Worm (Caenorhabditis elegans) whole organism, young adult: ENCODE results near the gene har-1.

Experiments used
- B0019.2 ChIP-seq: fragments of 200-800 bp; sonication (Bioruptor generic); conservative IDR thresholded peaks from 2 replicates; pipeline ENCODE4 v1.3.6; 2022; ENCODE audit warnings: missing genetic modification reagents, missing genetic modification characterization, missing compliant biosample characterization
- B0261.1 ChIP-seq: sonication (generic microtip); optimal IDR thresholded peaks from 2 replicates; lab custom pipeline; 2016; ENCODE audit warnings: mild to moderate bottlenecking, missing genetic modification characterization, moderate library complexity, missing compliant biosample characterization
- D2030.7 ChIP-seq: fragments of 200-800 bp; sonication (Bioruptor generic); IDR thresholded peaks from 2 replicates; pipeline ENCODE4 v1.3.6; 2022; ENCODE audit warnings: missing genetic modification reagents, missing genetic modification characterization, missing compliant biosample characterization
- F10E7.11 ChIP-seq: sonication (generic microtip); optimal IDR thresholded peaks from 2 replicates; lab custom pipeline; 2017; ENCODE audit warnings: mild to moderate bottlenecking, missing genetic modification characterization, moderate library complexity, missing compliant biosample characterization
- F37B4.10 ChIP-seq: fragments of 200-800 bp; sonication (Bioruptor generic); IDR thresholded peaks from 2 replicates; pipeline ENCODE4 v1.3.6; 2022; ENCODE audit warnings: missing genetic modification characterization, missing compliant biosample characterization
- F49E8.2 ChIP-seq: sonication (generic microtip); optimal IDR thresholded peaks from 3 replicates; lab custom pipeline; 2017; ENCODE audit warnings: missing genetic modification characterization, mild to moderate bottlenecking, missing compliant biosample characterization, antibody characterized with exemption, moderate library complexity; ENCODE audit not compliant: insufficient read depth
- F57A8.1 ChIP-seq: fragments of 200-800 bp; sonication (Bioruptor generic); optimal IDR thresholded peaks from 2 replicates; lab custom pipeline; 2018; ENCODE audit warnings: mild to moderate bottlenecking, missing genetic modification characterization, moderate library complexity, missing compliant biosample characterization
- Y56A3A.18 ChIP-seq: fragments of 200-800 bp; sonication (Bioruptor generic); IDR thresholded peaks from 2 replicates; pipeline ENCODE4 v1.3.6; 2022; ENCODE audit warnings: missing genetic modification reagents, missing genetic modification characterization, missing compliant biosample characterization
- Y67H2A.10 ChIP-seq: fragments of 200-800 bp; sonication (Bioruptor generic); conservative IDR thresholded peaks from 2 replicates; pipeline ENCODE4 v1.3.6; 2022; ENCODE audit warnings: missing genetic modification reagents, missing genetic modification characterization, missing compliant biosample characterization
- Y95B8A.8 ChIP-seq: fragments of 200-800 bp; sonication (Bioruptor generic); IDR thresholded peaks from 2 replicates; pipeline ENCODE4 v1.3.6; 2022; ENCODE audit warnings: missing genetic modification reagents, missing genetic modification characterization, missing compliant biosample characterization
- ZK185.1 ChIP-seq: sonication (generic microtip); optimal IDR thresholded peaks from 2 replicates; lab custom pipeline; 2016; ENCODE audit warnings: mild to moderate bottlenecking, missing genetic modification characterization, missing compliant biosample characterization; ENCODE audit not compliant: poor library complexity, severe bottlenecking
- aptf-3 ChIP-seq: fragments of 200-800 bp; sonication (Bioruptor generic); IDR thresholded peaks from 2 replicates; pipeline ENCODE4 v1.3.6; 2022; ENCODE audit warnings: missing genetic modification characterization, missing compliant biosample characterization
- athp-1 ChIP-seq: sonication (generic microtip); optimal IDR thresholded peaks from 2 replicates; lab custom pipeline; 2017; ENCODE audit warnings: mild to moderate bottlenecking, missing genetic modification characterization, missing compliant biosample characterization
- cebp-2 ChIP-seq: fragments of 200-800 bp; sonication (Bioruptor generic); IDR thresholded peaks from 2 replicates; pipeline ENCODE4 v1.3.6; 2022; ENCODE audit warnings: missing genetic modification characterization, missing compliant biosample characterization
- ceh-40 ChIP-seq: fragments of 200-800 bp; sonication (Bioruptor generic); IDR thresholded peaks from 2 replicates; pipeline ENCODE4 v1.3.6; 2022; ENCODE audit warnings: missing genetic modification characterization, missing compliant biosample characterization
- ceh-58 ChIP-seq: fragments of 200-800 bp; sonication (Bioruptor generic); IDR thresholded peaks from 2 replicates; pipeline ENCODE4 v1.3.6; 2022; ENCODE audit warnings: missing genetic modification characterization, missing compliant biosample characterization
- chd-7 ChIP-seq: sonication (generic microtip); optimal IDR thresholded peaks from 2 replicates; lab custom pipeline; 2016; ENCODE audit warnings: mild to moderate bottlenecking, missing genetic modification characterization, moderate library complexity, missing compliant biosample characterization
- dpl-1 ChIP-seq: fragments of 150-350 bp; optimal IDR thresholded peaks from 2 replicates; lab custom pipeline; 2014; ENCODE audit warnings: missing biosample characterization, missing genetic modification reagents, missing genetic modification characterization
- egrh-3 ChIP-seq: fragments of 200-800 bp; sonication (Bioruptor generic); IDR thresholded peaks from 2 replicates; pipeline ENCODE4 v1.3.6; 2022; ENCODE audit warnings: missing genetic modification reagents, missing genetic modification characterization, missing compliant biosample characterization
- ets-4 ChIP-seq: fragments of 200-800 bp; sonication (Bioruptor generic); optimal IDR thresholded peaks from 2 replicates; lab custom pipeline; 2018; ENCODE audit warnings: mild to moderate bottlenecking, missing genetic modification characterization, missing compliant biosample characterization
- gei-17 ChIP-seq: fragments of 200-800 bp; sonication (Bioruptor generic); optimal IDR thresholded peaks from 2 replicates; lab custom pipeline; 2018; ENCODE audit warnings: mild to moderate bottlenecking, missing genetic modification characterization, missing compliant biosample characterization
- hmg-1.2 ChIP-seq: fragments of 200-800 bp; sonication (Bioruptor generic); IDR thresholded peaks from 2 replicates; pipeline ENCODE4 v1.3.6; 2022; ENCODE audit warnings: missing genetic modification reagents, missing genetic modification characterization, missing compliant biosample characterization
- hmg-20 ChIP-seq: fragments of 200-800 bp; sonication (Bioruptor generic); IDR thresholded peaks from 2 replicates; pipeline ENCODE4 v1.3.6; 2022; ENCODE audit warnings: missing genetic modification reagents, missing genetic modification characterization, missing compliant biosample characterization
- hsf-1 ChIP-seq: fragments of 200-800 bp; sonication (Bioruptor generic); IDR thresholded peaks from 2 replicates; pipeline ENCODE4 v1.3.6; 2022; ENCODE audit warnings: missing genetic modification reagents, missing genetic modification characterization, missing compliant biosample characterization
- lin-26 ChIP-seq: fragments of 200-800 bp; sonication (Bioruptor generic); IDR thresholded peaks from 2 replicates; pipeline ENCODE4 v1.3.6; 2022; ENCODE audit warnings: missing genetic modification reagents, missing genetic modification characterization, missing compliant biosample characterization
- lin-40 ChIP-seq: sonication (generic microtip); optimal IDR thresholded peaks from 2 replicates; lab custom pipeline; 2016; ENCODE audit warnings: missing genetic modification characterization, mild to moderate bottlenecking, missing compliant biosample characterization, missing genotype, missing genetic modification reagents
- madf-8 ChIP-seq: fragments of 200-800 bp; sonication (Bioruptor generic); conservative IDR thresholded peaks from 2 replicates; pipeline ENCODE4 v1.3.6; 2022; ENCODE audit warnings: missing genetic modification reagents, missing genetic modification characterization, missing compliant biosample characterization
- mcd-1 ChIP-seq: fragments of 200-800 bp; sonication (Bioruptor generic); IDR thresholded peaks from 2 replicates; pipeline ENCODE4 v1.3.6; 2022; ENCODE audit warnings: missing genetic modification reagents, missing genetic modification characterization, missing compliant biosample characterization
- mes-4 ChIP-seq: sonication (generic microtip); optimal IDR thresholded peaks from 2 replicates; lab custom pipeline; 2016; ENCODE audit warnings: missing genotype, missing genetic modification characterization, missing compliant biosample characterization
- nfya-2 ChIP-seq: fragments of 200-800 bp; sonication (Bioruptor generic); IDR thresholded peaks from 2 replicates; pipeline ENCODE4 v1.3.6; 2022; ENCODE audit warnings: missing genetic modification reagents, missing genetic modification characterization, missing compliant biosample characterization
- nfyb-1 ChIP-seq: fragments of 200-800 bp; sonication (Bioruptor generic); IDR thresholded peaks from 2 replicates; pipeline ENCODE4 v1.3.6; 2022; ENCODE audit warnings: missing genetic modification reagents, missing genetic modification characterization, missing compliant biosample characterization
- nhr-27 ChIP-seq: fragments of 200-800 bp; sonication (Bioruptor generic); optimal IDR thresholded peaks from 2 replicates; lab custom pipeline; 2018; ENCODE audit warnings: mild to moderate bottlenecking, missing genetic modification characterization, moderate library complexity, missing compliant biosample characterization
- nhr-80 ChIP-seq: sonication (generic microtip); optimal IDR thresholded peaks from 2 replicates; lab custom pipeline; 2016; ENCODE audit warnings: missing genetic modification characterization, missing compliant biosample characterization
- pbrm-1 ChIP-seq: fragments of 200-800 bp; sonication (Bioruptor generic); IDR thresholded peaks from 2 replicates; pipeline ENCODE4 v1.3.6; 2022; ENCODE audit warnings: missing genetic modification reagents, missing genetic modification characterization, missing compliant biosample characterization
- rcor-1 ChIP-seq: fragments of 200-800 bp; sonication (Bioruptor generic); IDR thresholded peaks from 2 replicates; pipeline ENCODE4 v1.3.6; 2022; ENCODE audit warnings: missing genetic modification reagents, missing genetic modification characterization, missing compliant biosample characterization
- rpc-1 ChIP-seq, 2 experiments: fragments of 150-350 bp in 1 of 2; sonication (generic microtip) in 1 of 2; optimal IDR thresholded peaks; 2 replicates each; lab custom pipeline; 2014 to 2018; ENCODE audit warnings: missing biosample characterization in 1 of 2, missing genetic modification characterization in 1 of 2, missing genetic modification reagents in 1 of 2, missing genotype in 1 of 2
- sdz-38 ChIP-seq: sonication (generic microtip); optimal IDR thresholded peaks from 2 replicates; lab custom pipeline; 2016; ENCODE audit warnings: missing genotype, missing genetic modification characterization, missing compliant biosample characterization
- sea-2 ChIP-seq: fragments of 200-800 bp; sonication (Bioruptor generic); IDR thresholded peaks from 2 replicates; pipeline ENCODE4 v1.3.6; 2022; ENCODE audit warnings: missing genetic modification characterization, missing compliant biosample characterization
- snpc-1.1 ChIP-seq: sonication (generic microtip); optimal IDR thresholded peaks from 2 replicates; lab custom pipeline; 2017; ENCODE audit warnings: missing genetic modification characterization, mild to moderate bottlenecking, missing compliant biosample characterization, antibody characterized with exemption, moderate library complexity, missing genotype, missing genetic modification reagents; ENCODE audit not compliant: insufficient read depth
- snpc-3.4 ChIP-seq: sonication (generic microtip); optimal IDR thresholded peaks from 2 replicates; lab custom pipeline; 2017; ENCODE audit warnings: missing genetic modification characterization, mild to moderate bottlenecking, missing compliant biosample characterization, antibody characterized with exemption, moderate library complexity, missing genotype, missing genetic modification reagents
- snpc-4 ChIP-seq, 5 experiments: fragments of 150-350 bp in 1 of 5; sonication (generic microtip) in 4 of 5; optimal IDR thresholded peaks; 2 replicates each; lab custom pipeline; 2014 to 2018; ENCODE audit warnings: missing genetic modification characterization in 5 of 5, missing biosample characterization in 3 of 5, antibody characterized with exemption in 2 of 5, mild to moderate bottlenecking in 2 of 5, missing compliant biosample characterization in 2 of 5, missing genotype in 2 of 5, moderate library complexity in 2 of 5, missing genetic modification reagents in 1 of 5
- somi-1 ChIP-seq: fragments of 200-800 bp; sonication (Bioruptor generic); optimal IDR thresholded peaks from 2 replicates; lab custom pipeline; 2018; ENCODE audit warnings: mild to moderate bottlenecking, missing genetic modification characterization, missing compliant biosample characterization
- tbx-9 ChIP-seq: sonication (generic microtip); optimal IDR thresholded peaks from 2 replicates; lab custom pipeline; 2016; ENCODE audit warnings: borderline replicate concordance, missing genetic modification characterization, inconsistent platforms, missing compliant biosample characterization
- tlf-1 ChIP-seq: fragments of 200-800 bp; sonication (Bioruptor generic); optimal IDR thresholded peaks from 2 replicates; lab custom pipeline; 2018; ENCODE audit warnings: mild to moderate bottlenecking, missing genetic modification characterization, missing compliant biosample characterization
- unc-130 ChIP-seq: sonication (generic microtip); optimal IDR thresholded peaks from 2 replicates; lab custom pipeline; 2016; ENCODE audit warnings: missing genetic modification reagents, missing genetic modification characterization, missing compliant biosample characterization
- ztf-22 ChIP-seq: fragments of 200-800 bp; sonication (Bioruptor generic); optimal IDR thresholded peaks from 2 replicates; lab custom pipeline; 2018; ENCODE audit warnings: mild to moderate bottlenecking, missing genetic modification characterization, moderate library complexity, missing compliant biosample characterization
- ztf-28 ChIP-seq: fragments of 200-800 bp; sonication (Bioruptor generic); IDR thresholded peaks from 2 replicates; pipeline ENCODE4 v1.3.6; 2022; ENCODE audit warnings: missing genetic modification reagents, missing genetic modification characterization, missing compliant biosample characterization
- ztf-6 ChIP-seq: fragments of 200-800 bp; sonication (Bioruptor generic); IDR thresholded peaks from 2 replicates; pipeline ENCODE4 v1.3.6; 2022; ENCODE audit warnings: missing genetic modification reagents, missing genetic modification characterization, missing compliant biosample characterization

Gene har-1

ce11 chrIII:4176109-4176596 is 24.3 kb downstream of the har-1 start, which contains the start of the genes hrde-1 and C16C10.13:
Gene hrde-1 (minus strand): TSS chrIII:4176159.
Gene C16C10.13 (plus strand): TSS chrIII:4176440.
- TF ChIP-seq cebp-2 (GFP tag; lab: Robert Waterston, UW) (no peak), mcd-1 (peak; percentile 89), hmg-1.2 (GFP tag; lab: Robert Waterston, UW) (peak; percentile 23; the same call in 1 of the 2 replicates), nfya-2 (GFP tag; lab: Robert Waterston, UW) (no peak), rpc-1 (optimal IDR thresholded peaks at IDR 0.05; lab: Kevin White, UChicago) (peak; percentile 21), rpc-1 (tag; optimal IDR thresholded peaks at IDR 0.05; lab: Kevin White, UChicago) (no peak), D2030.7 (GFP tag; lab: Robert Waterston, UW) (peak; percentile 91), F10E7.11 (no peak), pbrm-1 (GFP tag; lab: Robert Waterston, UW) (peak; percentile 70), ztf-28 (GFP tag; lab: Robert Waterston, UW) (no peak), athp-1 (tag; lab: Kevin White, UChicago) (peak; percentile 70), B0261.1 (tag; lab: Kevin White, UChicago) (no peak), nfyb-1 (GFP tag; lab: Robert Waterston, UW) (no peak), aptf-3 (GFP tag; lab: Robert Waterston, UW) (no peak), Y67H2A.10 (GFP tag; lab: Robert Waterston, UW) (no peak), tbx-9 (no peak), unc-130 (GFP tag; lab: Kevin White, UChicago) (peak; percentile 93), hsf-1 (GFP tag; lab: Robert Waterston, UW) (peak; percentile 99), nhr-80 (tag; lab: Kevin White, UChicago) (no peak), tlf-1 (GFP tag; lab: Kevin White, UChicago) (peak; percentile 79), Y56A3A.18 (GFP tag; lab: Robert Waterston, UW) (no peak), rcor-1 (GFP tag; lab: Robert Waterston, UW) (peak; percentile 80), sea-2 (no peak), hmg-20 (no peak), ZK185.1 (no peak), dpl-1 (GFP tag; lab: Kevin White, UChicago) (peak; percentile 80), ztf-22 (GFP tag; lab: Kevin White, UChicago) (no peak), B0019.2 (peak; percentile 82), F49E8.2 (tag; lab: Kevin White, UChicago) (peak; percentile 93), ceh-58 (GFP tag; lab: Robert Waterston, UW) (no peak), gei-17 (no peak), nhr-27 (no peak), chd-7 (tag; lab: Kevin White, UChicago) (no peak), F37B4.10 (GFP tag; lab: Robert Waterston, UW) (no peak), snpc-3.4 (tag; lab: Kevin White, UChicago) (peak; percentile 91), egrh-3 (GFP tag; lab: Robert Waterston, UW) (no peak), mes-4 (no peak), ztf-6 (GFP tag; lab: Robert Waterston, UW) (no peak), sdz-38 (no peak), snpc-1.1 (peak; percentile 43), lin-40 (tag; lab: Kevin White, UChicago) (no peak), snpc-4 (GFP tag; optimal IDR thresholded peaks at IDR 0.05; lab: Kevin White, UChicago) (no peak), snpc-4 (tag; optimal IDR thresholded peaks at IDR 0.05; lab: Kevin White, UChicago) (peak in 1 of 4 experiments; percentile 56), somi-1 (no peak), madf-8 (GFP tag; lab: Robert Waterston, UW) (peak; percentile 98), ceh-40 (GFP tag; lab: Robert Waterston, UW) (no peak), Y95B8A.8 (GFP tag; lab: Robert Waterston, UW) (peak; percentile 65; the same call in 1 of the 2 replicates), lin-26 (no peak), ets-4 (GFP tag; lab: Kevin White, UChicago) (no peak), F57A8.1 (GFP tag; lab: Kevin White, UChicago) (no peak)
